Fruit fly (Drosophila melanogaster) whole organism, prepupa: ENCODE data around the gene CG42789.

Source experiments
- CG10631 ChIP-seq: fragments of 200-800 bp; sonication (Bioruptor generic); optimal IDR thresholded peaks from 2 replicates; lab custom pipeline; 2016; ENCODE audit warnings: missing biosample characterization, missing genetic modification characterization
- CG11762 ChIP-seq: fragments of 200-800 bp; sonication (Bioruptor generic); optimal IDR thresholded peaks from 3 replicates; lab custom pipeline; 2016; ENCODE audit warnings: missing biosample characterization, missing genetic modification characterization; ENCODE audit not compliant: insufficient read depth
- CG11902 ChIP-seq: fragments of 200-800 bp; sonication (Bioruptor generic); optimal IDR thresholded peaks from 3 replicates; lab custom pipeline; 2016; ENCODE audit warnings: missing biosample characterization, missing genetic modification characterization
- CG16779 ChIP-seq: fragments of 200-800 bp; sonication (Bioruptor generic); optimal IDR thresholded peaks from 3 replicates; lab custom pipeline; 2017; ENCODE audit warnings: missing biosample characterization, mild to moderate bottlenecking, missing genetic modification characterization
- CG3032 ChIP-seq: fragments of 200-800 bp; optimal IDR thresholded peaks from 2 replicates; lab custom pipeline; 2019; ENCODE audit warnings: missing biosample characterization, mild to moderate bottlenecking, missing genetic modification characterization, moderate library complexity
- CG32006 ChIP-seq: fragments of 200-800 bp; sonication (Bioruptor generic); optimal IDR thresholded peaks from 3 replicates; lab custom pipeline; 2017; ENCODE audit warnings: missing biosample characterization, mild to moderate bottlenecking, missing genetic modification characterization
- CG6854 ChIP-seq: fragments of 200-800 bp; sonication (Bioruptor generic); optimal IDR thresholded peaks from 2 replicates; lab custom pipeline; 2017; ENCODE audit warnings: missing biosample characterization, mild to moderate bottlenecking, missing genetic modification characterization
- CG9139 ChIP-seq: fragments of 200-800 bp; sonication (Bioruptor generic); optimal IDR thresholded peaks from 3 replicates; lab custom pipeline; 2017; ENCODE audit warnings: missing biosample characterization, mild to moderate bottlenecking, missing genetic modification characterization
- Ets96B ChIP-seq: fragments of 200-800 bp; optimal IDR thresholded peaks from 2 replicates; lab custom pipeline; 2019; ENCODE audit warnings: missing biosample characterization, mild to moderate bottlenecking, missing genetic modification characterization, moderate library complexity
- Met ChIP-seq: fragments of 200-800 bp; sonication (Bioruptor generic); optimal IDR thresholded peaks from 3 replicates; lab custom pipeline; 2016; ENCODE audit warnings: missing biosample characterization, missing genetic modification characterization
- Smox ChIP-seq: fragments of 200-800 bp; sonication (Bioruptor generic); optimal IDR thresholded peaks from 3 replicates; lab custom pipeline; 2016; ENCODE audit warnings: missing biosample characterization, missing genetic modification characterization
- acj6 ChIP-seq: fragments of 200-800 bp; sonication (Bioruptor generic); optimal IDR thresholded peaks from 3 replicates; lab custom pipeline; 2016; ENCODE audit warnings: missing biosample characterization, missing genetic modification characterization
- dsx ChIP-seq: fragments of 200-800 bp; optimal IDR thresholded peaks from 3 replicates; lab custom pipeline; 2019; ENCODE audit warnings: missing biosample characterization, mild to moderate bottlenecking, missing genetic modification characterization, moderate library complexity; ENCODE audit not compliant: poor library complexity, severe bottlenecking
- eg ChIP-seq: fragments of 200-800 bp; sonication (Bioruptor generic); IDR thresholded peaks from 3 replicates; pipeline ENCODE4 v1.3.6; 2022; ENCODE audit warnings: missing biosample characterization, missing genetic modification characterization
- esn ChIP-seq: fragments of 200-800 bp; sonication (Bioruptor generic); optimal IDR thresholded peaks from 2 replicates; lab custom pipeline; 2016; ENCODE audit warnings: missing biosample characterization, mild to moderate bottlenecking, missing genetic modification characterization, moderate library complexity
- fkh ChIP-seq: fragments of 200-800 bp; sonication (Bioruptor generic); optimal IDR thresholded peaks from 3 replicates; lab custom pipeline; 2017; ENCODE audit warnings: missing biosample characterization, mild to moderate bottlenecking, missing genetic modification characterization, moderate library complexity
- salr ChIP-seq, 2 experiments: fragments of 200-800 bp; sonication (Bioruptor generic); optimal IDR thresholded peaks; 3 replicates each; lab custom pipeline; 2016 to 2018; ENCODE audit warnings: missing biosample characterization in 2 of 2, missing genetic modification characterization in 2 of 2, mild to moderate bottlenecking in 1 of 2
- ss ChIP-seq, 2 experiments: fragments of 200-800 bp; sonication (Bioruptor generic); optimal IDR thresholded peaks; 2 replicates in 1 of 2; 3 replicates in 1 of 2; lab custom pipeline; 2017 to 2018; ENCODE audit warnings: mild to moderate bottlenecking in 2 of 2, missing biosample characterization in 2 of 2, missing genetic modification characterization in 2 of 2, moderate library complexity in 1 of 2
- topi ChIP-seq: fragments of 200-800 bp; sonication (Bioruptor generic); optimal IDR thresholded peaks from 3 replicates; lab custom pipeline; 2016; ENCODE audit warnings: missing biosample characterization, missing genetic modification characterization

Gene CG42789

dm6 chr3R:26736207-26736606 lies 47.8 kb downstream of the CG42789 start, which contains the start of gene CG6403:
Gene CG6403, minus strand, starts transcription at chr3R:26736307.
- TF ChIP-seq CG9139 (GFP tag; lab: Kevin White, UChicago) (no peak), acj6 (no peak), CG11902 (no peak), ss (GFP tag; optimal IDR thresholded peaks at IDR 0.05; lab: Kevin White, UChicago) (no peak), CG32006 (GFP tag; lab: Kevin White, UChicago) (no peak), CG16779 (tag; lab: Kevin White, UChicago) (no peak), CG11762 (no peak), CG10631 (GFP tag; lab: Kevin White, UChicago) (no peak), Ets96B (tag; lab: Kevin White, UChicago) (no peak), esn (GFP tag; lab: Kevin White, UChicago) (no peak), Met (no peak), eg (GFP tag; lab: Robert Waterston, UW) (no peak), dsx (no peak), CG6854 (GFP tag; lab: Kevin White, UChicago) (no peak), CG3032 (tag; lab: Kevin White, UChicago) (no peak), fkh (GFP tag; lab: Kevin White, UChicago) (no peak), Smox (GFP tag; lab: Kevin White, UChicago) (no peak), topi (GFP tag; lab: Kevin White, UChicago) (no peak), salr (GFP tag; optimal IDR thresholded peaks at IDR 0.05; lab: Kevin White, UChicago) (no peak)
